Worm (Caenorhabditis elegans) whole organism, young adult: ENCODE data around the gene srw-41.

Experiments
- B0019.2 ChIP-seq: fragments of 200-800 bp; sonication (Bioruptor generic); conservative IDR thresholded peaks from 2 replicates; pipeline ENCODE4 v1.3.6; 2022; ENCODE audit warnings: missing genetic modification reagents, missing genetic modification characterization, missing compliant biosample characterization
- B0035.1 ChIP-seq: sonication (generic microtip); optimal IDR thresholded peaks from 2 replicates; lab custom pipeline; 2016; ENCODE audit warnings: missing genetic modification characterization, mild to moderate bottlenecking, missing compliant biosample characterization, missing genotype, missing genetic modification reagents
- D2030.7 ChIP-seq: fragments of 200-800 bp; sonication (Bioruptor generic); IDR thresholded peaks from 2 replicates; pipeline ENCODE4 v1.3.6; 2022; ENCODE audit warnings: missing genetic modification reagents, missing genetic modification characterization, missing compliant biosample characterization
- F22D6.2 ChIP-seq: sonication (generic microtip); optimal IDR thresholded peaks from 2 replicates; lab custom pipeline; 2016; ENCODE audit warnings: mild to moderate bottlenecking, missing genetic modification characterization, missing compliant biosample characterization
- F39B2.1 ChIP-seq: fragments of 200-800 bp; sonication (Bioruptor generic); IDR thresholded peaks from 2 replicates; pipeline ENCODE4 v1.3.6; 2022; ENCODE audit warnings: missing genetic modification reagents, missing genetic modification characterization, missing compliant biosample characterization
- F55B11.4 ChIP-seq: sonication (generic microtip); optimal IDR thresholded peaks from 2 replicates; lab custom pipeline; 2016; ENCODE audit warnings: missing compliant biosample characterization, missing genetic modification characterization, borderline replicate concordance; ENCODE audit not compliant: insufficient read depth
- F57C9.4 ChIP-seq: sonication (generic microtip); optimal IDR thresholded peaks from 2 replicates; lab custom pipeline; 2017; ENCODE audit warnings: mild to moderate bottlenecking, missing genetic modification characterization, missing compliant biosample characterization
- K11D2.4 ChIP-seq: fragments of 200-800 bp; sonication (Bioruptor generic); IDR thresholded peaks from 2 replicates; pipeline ENCODE4 v1.3.6; 2022; ENCODE audit warnings: missing genetic modification reagents, missing genetic modification characterization, missing compliant biosample characterization
- Y53F4B.3 ChIP-seq: fragments of 200-800 bp; sonication (Bioruptor generic); IDR thresholded peaks from 2 replicates; pipeline ENCODE4 v1.3.6; 2022; ENCODE audit warnings: missing genetic modification reagents, missing genetic modification characterization, missing compliant biosample characterization
- Y56A3A.18 ChIP-seq: fragments of 200-800 bp; sonication (Bioruptor generic); IDR thresholded peaks from 2 replicates; pipeline ENCODE4 v1.3.6; 2022; ENCODE audit warnings: missing genetic modification reagents, missing genetic modification characterization, missing compliant biosample characterization
- Y67H2A.10 ChIP-seq: fragments of 200-800 bp; sonication (Bioruptor generic); conservative IDR thresholded peaks from 2 replicates; pipeline ENCODE4 v1.3.6; 2022; ENCODE audit warnings: missing genetic modification reagents, missing genetic modification characterization, missing compliant biosample characterization
- akir-1 ChIP-seq: fragments of 200-800 bp; sonication (Bioruptor generic); optimal IDR thresholded peaks from 2 replicates; lab custom pipeline; 2018; ENCODE audit warnings: mild to moderate bottlenecking, missing genetic modification characterization, moderate library complexity, missing compliant biosample characterization
- attf-3 ChIP-seq: fragments of 200-800 bp; sonication (Bioruptor generic); conservative IDR thresholded peaks from 2 replicates; pipeline ENCODE4 v1.3.6; 2022; ENCODE audit warnings: missing genetic modification reagents, missing genetic modification characterization, missing compliant biosample characterization
- attf-6 ChIP-seq: fragments of 200-800 bp; sonication (Bioruptor generic); IDR thresholded peaks from 2 replicates; pipeline ENCODE4 v1.3.6; 2022; ENCODE audit warnings: missing genetic modification reagents, missing genetic modification characterization, missing compliant biosample characterization
- ceh-27 ChIP-seq: fragments of 200-800 bp; sonication (Bioruptor generic); optimal IDR thresholded peaks from 2 replicates; lab custom pipeline; 2018; ENCODE audit warnings: mild to moderate bottlenecking, missing genetic modification characterization, moderate library complexity, missing compliant biosample characterization
- ceh-91 ChIP-seq: fragments of 200-800 bp; sonication (Bioruptor generic); IDR thresholded peaks from 2 replicates; pipeline ENCODE4 v1.3.6; 2022; ENCODE audit warnings: missing genetic modification reagents, missing genetic modification characterization, missing compliant biosample characterization
- dox-1 ChIP-seq: fragments of 200-800 bp; sonication (Bioruptor generic); IDR thresholded peaks from 2 replicates; pipeline ENCODE4 v1.3.6; 2022; ENCODE audit warnings: missing genetic modification reagents, missing genetic modification characterization, missing compliant biosample characterization
- dpff-1 ChIP-seq: sonication (generic microtip); optimal IDR thresholded peaks from 2 replicates; lab custom pipeline; 2017; ENCODE audit warnings: mild to moderate bottlenecking, missing genetic modification characterization, missing compliant biosample characterization
- efl-1 ChIP-seq: fragments of 150-350 bp; optimal IDR thresholded peaks from 2 replicates; lab custom pipeline; 2014; ENCODE audit warnings: missing biosample characterization, missing genetic modification reagents, missing genetic modification characterization
- egrh-3 ChIP-seq: fragments of 200-800 bp; sonication (Bioruptor generic); IDR thresholded peaks from 2 replicates; pipeline ENCODE4 v1.3.6; 2022; ENCODE audit warnings: missing genetic modification reagents, missing genetic modification characterization, missing compliant biosample characterization
- gei-17 ChIP-seq: fragments of 200-800 bp; sonication (Bioruptor generic); optimal IDR thresholded peaks from 2 replicates; lab custom pipeline; 2018; ENCODE audit warnings: mild to moderate bottlenecking, missing genetic modification characterization, missing compliant biosample characterization
- hsf-1 ChIP-seq: fragments of 200-800 bp; sonication (Bioruptor generic); IDR thresholded peaks from 2 replicates; pipeline ENCODE4 v1.3.6; 2022; ENCODE audit warnings: missing genetic modification reagents, missing genetic modification characterization, missing compliant biosample characterization
- lin-26 ChIP-seq: fragments of 200-800 bp; sonication (Bioruptor generic); IDR thresholded peaks from 2 replicates; pipeline ENCODE4 v1.3.6; 2022; ENCODE audit warnings: missing genetic modification reagents, missing genetic modification characterization, missing compliant biosample characterization
- lsl-1 ChIP-seq: fragments of 200-800 bp; sonication (Bioruptor generic); optimal IDR thresholded peaks from 2 replicates; lab custom pipeline; 2018; ENCODE audit warnings: mild to moderate bottlenecking, missing genetic modification characterization, moderate library complexity, missing compliant biosample characterization
- lsy-27 ChIP-seq: sonication (generic microtip); optimal IDR thresholded peaks from 2 replicates; lab custom pipeline; 2017; ENCODE audit warnings: missing genetic modification characterization, mild to moderate bottlenecking, missing compliant biosample characterization, antibody characterized with exemption, missing genotype, borderline replicate concordance; ENCODE audit not compliant: insufficient read depth
- madf-10 ChIP-seq: sonication (generic microtip); optimal IDR thresholded peaks from 2 replicates; lab custom pipeline; 2016; ENCODE audit warnings: mild to moderate bottlenecking, missing genetic modification characterization, missing compliant biosample characterization
- madf-6 ChIP-seq: fragments of 200-800 bp; sonication (Bioruptor generic); IDR thresholded peaks from 2 replicates; pipeline ENCODE4 v1.3.6; 2022; ENCODE audit warnings: missing genetic modification reagents, missing genetic modification characterization, missing compliant biosample characterization
- madf-8 ChIP-seq: fragments of 200-800 bp; sonication (Bioruptor generic); conservative IDR thresholded peaks from 2 replicates; pipeline ENCODE4 v1.3.6; 2022; ENCODE audit warnings: missing genetic modification reagents, missing genetic modification characterization, missing compliant biosample characterization
- mel-28 ChIP-seq: sonication (generic microtip); optimal IDR thresholded peaks from 2 replicates; lab custom pipeline; 2016; ENCODE audit warnings: borderline replicate concordance, mild to moderate bottlenecking, missing genetic modification characterization, missing compliant biosample characterization
- mes-4 ChIP-seq: sonication (generic microtip); optimal IDR thresholded peaks from 2 replicates; lab custom pipeline; 2016; ENCODE audit warnings: missing genotype, missing genetic modification characterization, missing compliant biosample characterization
- mxl-1 ChIP-seq: sonication (generic microtip); optimal IDR thresholded peaks from 2 replicates; lab custom pipeline; 2016; ENCODE audit warnings: missing genetic modification characterization, missing compliant biosample characterization
- nfya-1 ChIP-seq: sonication (generic microtip); optimal IDR thresholded peaks from 2 replicates; lab custom pipeline; 2017; ENCODE audit warnings: antibody characterized with exemption, missing compliant biosample characterization, missing genetic modification characterization, borderline replicate concordance; ENCODE audit not compliant: insufficient read depth
- nhr-120 ChIP-seq: fragments of 200-800 bp; sonication (Bioruptor generic); IDR thresholded peaks from 2 replicates; pipeline ENCODE4 v1.3.6; 2022; ENCODE audit warnings: missing genetic modification characterization, missing compliant biosample characterization
- pbrm-1 ChIP-seq: fragments of 200-800 bp; sonication (Bioruptor generic); IDR thresholded peaks from 2 replicates; pipeline ENCODE4 v1.3.6; 2022; ENCODE audit warnings: missing genetic modification reagents, missing genetic modification characterization, missing compliant biosample characterization
- rcor-1 ChIP-seq: fragments of 200-800 bp; sonication (Bioruptor generic); IDR thresholded peaks from 2 replicates; pipeline ENCODE4 v1.3.6; 2022; ENCODE audit warnings: missing genetic modification reagents, missing genetic modification characterization, missing compliant biosample characterization
- rec-8 ChIP-seq, 2 experiments: sonication (generic microtip); optimal IDR thresholded peaks; 2 replicates each; lab custom pipeline; 2016; ENCODE audit warnings: mild to moderate bottlenecking in 2 of 2, missing genetic modification characterization in 2 of 2, missing genetic modification reagents in 2 of 2, missing genotype in 2 of 2, missing biosample characterization in 1 of 2, missing compliant biosample characterization in 1 of 2, moderate library complexity in 1 of 2
- sdz-38 ChIP-seq: sonication (generic microtip); optimal IDR thresholded peaks from 2 replicates; lab custom pipeline; 2016; ENCODE audit warnings: missing genotype, missing genetic modification characterization, missing compliant biosample characterization
- sea-2 ChIP-seq: fragments of 200-800 bp; sonication (Bioruptor generic); IDR thresholded peaks from 2 replicates; pipeline ENCODE4 v1.3.6; 2022; ENCODE audit warnings: missing genetic modification characterization, missing compliant biosample characterization
- snpc-1.1 ChIP-seq: sonication (generic microtip); optimal IDR thresholded peaks from 2 replicates; lab custom pipeline; 2017; ENCODE audit warnings: missing genetic modification characterization, mild to moderate bottlenecking, missing compliant biosample characterization, antibody characterized with exemption, moderate library complexity, missing genotype, missing genetic modification reagents; ENCODE audit not compliant: insufficient read depth
- tlf-1 ChIP-seq: fragments of 200-800 bp; sonication (Bioruptor generic); optimal IDR thresholded peaks from 2 replicates; lab custom pipeline; 2018; ENCODE audit warnings: mild to moderate bottlenecking, missing genetic modification characterization, missing compliant biosample characterization
- xnd-1 ChIP-seq: sonication (generic microtip); optimal IDR thresholded peaks from 2 replicates; lab custom pipeline; 2016; ENCODE audit warnings: missing genotype, missing genetic modification reagents, missing genetic modification characterization, missing compliant biosample characterization
- zim-3 ChIP-seq: sonication (generic microtip); optimal IDR thresholded peaks from 2 replicates; lab custom pipeline; 2017; ENCODE audit warnings: mild to moderate bottlenecking, missing genetic modification characterization, moderate library complexity, missing compliant biosample characterization
- ztf-22 ChIP-seq: fragments of 200-800 bp; sonication (Bioruptor generic); optimal IDR thresholded peaks from 2 replicates; lab custom pipeline; 2018; ENCODE audit warnings: mild to moderate bottlenecking, missing genetic modification characterization, moderate library complexity, missing compliant biosample characterization
- ztf-25 ChIP-seq: fragments of 200-800 bp; sonication (Bioruptor generic); IDR thresholded peaks from 2 replicates; pipeline ENCODE4 v1.3.6; 2022; ENCODE audit warnings: missing genetic modification reagents, missing genetic modification characterization, missing compliant biosample characterization

Gene srw-41

DNA sequence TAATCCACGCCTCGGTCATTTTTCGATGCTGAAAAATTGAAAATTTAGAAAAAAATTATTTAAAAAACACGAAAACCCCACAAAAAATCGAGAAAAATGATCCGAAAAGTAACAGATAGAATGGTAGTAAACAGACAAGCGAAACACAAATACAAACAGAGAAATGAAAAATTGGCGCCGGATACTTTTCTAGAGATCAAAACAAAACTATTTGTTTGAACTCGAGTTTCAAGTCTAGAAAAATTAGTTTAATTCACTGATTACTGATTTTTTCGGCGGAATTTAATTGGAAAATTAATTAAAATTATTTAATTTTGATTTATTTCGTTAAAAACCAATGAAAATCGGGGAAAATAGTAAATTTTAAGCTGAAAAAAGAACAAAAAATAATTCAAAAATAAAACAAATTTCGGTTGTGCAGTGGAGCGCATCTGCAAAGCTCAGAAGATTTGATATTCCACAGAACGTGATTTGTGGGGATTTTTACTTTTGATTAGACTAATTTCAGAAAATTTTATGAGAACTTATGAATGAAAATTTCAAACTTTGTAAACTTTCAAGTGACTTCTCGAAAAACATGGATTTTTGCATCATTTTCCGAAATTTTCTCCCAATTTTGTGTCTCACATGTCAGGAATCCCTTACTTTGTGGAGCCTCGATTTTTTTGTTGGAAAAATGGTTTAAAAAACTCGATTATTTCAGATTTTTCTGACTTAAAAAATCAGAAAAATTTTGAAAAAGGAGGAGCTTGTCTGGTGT, 49.1 kb downstream of the srw-41 start, which contains the start of gene gyg-2 (continued):
- TF ChIP-seq mes-4 (tag; lab: Kevin White, UChicago) = no peak
- TF ChIP-seq dox-1 (GFP tag; lab: Robert Waterston, UW) = no peak
- TF ChIP-seq ztf-25 (GFP tag; lab: Robert Waterston, UW) = no peak
- TF ChIP-seq D2030.7 (GFP tag; lab: Robert Waterston, UW) = peak; percentile 53; the same call in 1 of the 2 replicates
- TF ChIP-seq efl-1 (GFP tag; lab: Kevin White, UChicago) = peak; percentile 86
- TF ChIP-seq madf-8 = peak; percentile 90
- no peak for TF ChIP-seq B0019.2 (GFP tag; lab: Robert Waterston, UW)
- TF ChIP-seq attf-6 (GFP tag; lab: Robert Waterston, UW) = peak; percentile 78
- TF ChIP-seq F39B2.1 (GFP tag; lab: Robert Waterston, UW) = no peak
- peak; percentile 62; the same call in 1 of the 2 replicates for TF ChIP-seq hsf-1 (GFP tag; lab: Robert Waterston, UW)
- no peak for TF ChIP-seq rcor-1 (GFP tag; lab: Robert Waterston, UW)
- peak; percentile 25 for TF ChIP-seq lsl-1 (GFP tag; lab: Kevin White, UChicago)
- TF ChIP-seq ceh-91 (GFP tag; lab: Robert Waterston, UW) = peak; percentile 66

DNA sequence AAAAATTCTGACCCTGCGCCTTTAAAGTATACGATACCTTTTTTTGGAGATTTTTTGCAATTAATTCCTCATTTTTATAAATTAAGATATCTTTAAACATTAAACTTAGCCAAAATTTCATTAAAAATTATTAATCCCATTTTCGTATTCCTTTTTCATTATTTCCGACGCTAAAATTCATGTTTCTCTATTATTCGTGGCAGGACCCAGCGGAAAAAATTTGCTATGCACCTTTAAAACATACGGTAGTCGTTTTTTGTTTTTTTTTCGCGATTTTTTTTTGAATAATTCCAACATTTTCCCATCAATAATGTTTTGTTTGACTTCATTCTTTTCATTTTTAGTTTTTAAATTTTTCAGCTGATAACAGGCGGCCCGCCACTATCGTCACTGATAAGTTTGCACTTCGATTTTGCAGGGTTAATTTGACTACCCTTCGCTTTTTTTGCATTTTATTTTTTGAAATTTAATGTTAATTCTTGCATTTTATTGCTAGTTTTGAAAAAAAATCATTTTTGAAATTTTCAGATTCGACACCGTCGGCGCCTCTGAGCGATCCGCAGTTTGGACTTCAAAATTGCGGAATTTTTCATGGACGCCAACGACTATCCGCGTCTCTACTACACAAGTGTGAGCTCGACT, 49.9 kb downstream of the srw-41 start, which contains the start of gene dkf-2:
Gene dkf-2, plus strand, starts transcription at position 592 of the 642 bp plus-strand sequence.
- TF ChIP-seq dpff-1 (tag; lab: Kevin White, UChicago) (no peak), Y67H2A.10 (GFP tag; lab: Robert Waterston, UW) (no peak), B0035.1 (tag; lab: Kevin White, UChicago) (no peak), mel-28 (tag; lab: Kevin White, UChicago) (no peak), akir-1 (GFP tag; lab: Kevin White, UChicago) (no peak), F55B11.4 (tag; lab: Kevin White, UChicago) (no peak), sdz-38 (tag; lab: Kevin White, UChicago) (no peak), ztf-22 (GFP tag; lab: Kevin White, UChicago) (no peak), sea-2 (no peak), F57C9.4 (no peak), rec-8 (tag; optimal IDR thresholded peaks at IDR 0.05; lab: Kevin White, UChicago) (no peak), zim-3 (tag; lab: Kevin White, UChicago) (no peak), snpc-1.1 (tag; lab: Kevin White, UChicago) (peak; percentile 12), lsy-27 (tag; lab: Kevin White, UChicago) (no peak), tlf-1 (GFP tag; lab: Kevin White, UChicago) (no peak), lin-26 (GFP tag; lab: Robert Waterston, UW) (no peak), gei-17 (GFP tag; lab: Kevin White, UChicago) (no peak), madf-6 (GFP tag; lab: Robert Waterston, UW) (peak; percentile 92), ceh-27 (GFP tag; lab: Kevin White, UChicago) (no peak), egrh-3 (GFP tag; lab: Robert Waterston, UW) (no peak), attf-3 (GFP tag; lab: Robert Waterston, UW) (no peak), pbrm-1 (GFP tag; lab: Robert Waterston, UW) (no peak), Y56A3A.18 (GFP tag; lab: Robert Waterston, UW) (no peak), K11D2.4 (GFP tag; lab: Robert Waterston, UW) (no peak), efl-1 (GFP tag; lab: Kevin White, UChicago) (no peak), xnd-1 (tag; lab: Kevin White, UChicago) (peak; percentile 97), madf-10 (no peak), nhr-120 (GFP tag; lab: Robert Waterston, UW) (no peak), Y53F4B.3 (no peak), F22D6.2 (no peak), hsf-1 (GFP tag; lab: Robert Waterston, UW) (no peak), F39B2.1 (GFP tag; lab: Robert Waterston, UW) (no peak), mxl-1 (no peak), nfya-1 (no peak)
